Worm (Caenorhabditis elegans) whole organism, mixed stage, embryonic: ENCODE data around the gene sre-2.

ENCODE experiments used
- ces-1 ChIP-seq: fragments of 150-350 bp; optimal IDR thresholded peaks from 2 replicates; lab custom pipeline; 2014; ENCODE audit warnings: missing biosample characterization, missing genetic modification reagents, missing genetic modification characterization
- drap-1 ChIP-seq: fragments of 200-800 bp; sonication (Bioruptor generic); optimal IDR thresholded peaks from 3 replicates; lab custom pipeline; 2018; ENCODE audit warnings: mild to moderate bottlenecking, missing genetic modification characterization, missing compliant biosample characterization
- elt-3 ChIP-seq: fragments of 150-350 bp; optimal IDR thresholded peaks from 2 replicates; lab custom pipeline; 2014; ENCODE audit warnings: missing biosample characterization, missing genetic modification characterization
- lsy-2 ChIP-seq: fragments of 150-350 bp; optimal IDR thresholded peaks from 2 replicates; lab custom pipeline; 2014; ENCODE audit warnings: missing biosample characterization, missing genetic modification characterization
- mls-2 ChIP-seq: sonication (generic microtip); optimal IDR thresholded peaks from 2 replicates; lab custom pipeline; 2016; ENCODE audit warnings: mild to moderate bottlenecking, missing genetic modification characterization, moderate library complexity, missing compliant biosample characterization
- nhr-76 ChIP-seq: sonication (generic microtip); optimal IDR thresholded peaks from 2 replicates; lab custom pipeline; 2017; ENCODE audit warnings: missing biosample characterization, missing genetic modification characterization
- pha-4 ChIP-seq: fragments of 150-350 bp; optimal IDR thresholded peaks from 2 replicates; lab custom pipeline; 2018; ENCODE audit warnings: missing biosample characterization, missing genetic modification reagents, missing genetic modification characterization

- TF ChIP-seq mls-2 (tag; lab: Kevin White, UChicago) = no peak
- no peak for TF ChIP-seq ces-1 (GFP tag; lab: Kevin White, UChicago)
- TF ChIP-seq lsy-2 = no peak
- TF ChIP-seq elt-3 (tag; lab: Kevin White, UChicago) = no peak
- TF ChIP-seq pha-4 (tag; lab: Kevin White, UChicago) = no peak
- no peak for TF ChIP-seq nhr-76
- no peak for TF ChIP-seq drap-1 (GFP tag; lab: Kevin White, UChicago)
Measured at ce11 chrII:8141135-8141534, 39.2 kb upstream of the sre-2 start.
